Worm (Caenorhabditis elegans): ENCODE results near the gene Y73F8A.1159.

DNA sequence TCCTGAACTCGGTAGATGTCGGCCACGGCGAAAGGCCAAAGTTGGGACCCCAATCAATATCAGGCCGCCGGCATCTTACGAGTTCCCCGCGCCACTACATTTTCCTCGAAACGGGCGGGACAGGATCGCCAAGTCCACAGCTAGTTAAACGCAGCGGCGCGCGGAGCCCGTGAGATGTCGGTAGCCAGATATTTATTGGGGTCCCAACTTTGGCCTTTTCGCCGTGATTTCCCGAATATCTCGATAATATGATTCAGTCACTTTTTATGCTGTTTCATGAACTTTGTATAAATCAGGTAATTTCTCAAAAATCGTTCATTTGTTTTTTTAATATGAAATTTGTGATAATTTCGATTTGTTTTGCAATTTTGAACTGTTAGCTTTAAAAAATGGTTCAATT, 9.0 kb downstream of the Y73F8A.1159 start:
- no peak for TF ChIP-seq blmp-1 (tag; optimal IDR thresholded peaks at IDR 0.05)
- TF ChIP-seq lsy-2 (tag; optimal IDR thresholded peaks at IDR 0.05), result no peak
